Fruit fly (Drosophila melanogaster): ENCODE measurements around the gene CG42521.

Gene CG42521

dm6 chr3L:10659993-10660743 is 36.8 kb upstream of the CG42521 start (continued):
- TF ChIP-seq tin (GFP tag; optimal IDR thresholded peaks at IDR 0.05) (no peak), CG8089 (GFP tag; optimal IDR thresholded peaks at IDR 0.05) (no peak), fd3F (GFP tag; optimal IDR thresholded peaks at IDR 0.05) (no peak), chm (GFP tag; IDR thresholded peaks at IDR 0.05) (no peak), kni (GFP tag; optimal IDR thresholded peaks at IDR 0.05) (peak; percentile 17), HLH3B (GFP tag; IDR thresholded peaks at IDR 0.05) (no peak), CG1647 (GFP tag; optimal IDR thresholded peaks at IDR 0.05) (no peak), cas (GFP tag; IDR thresholded peaks at IDR 0.05) (no peak), CG12391 (tag; optimal IDR thresholded peaks at IDR 0.05) (peak; percentile 50), CG1529 (GFP tag; optimal IDR thresholded peaks at IDR 0.05) (no peak), Hsf (GFP tag; optimal IDR thresholded peaks at IDR 0.05) (no peak), Atf3 (GFP tag; optimal IDR thresholded peaks at IDR 0.05) (no peak), dpn (GFP tag; optimal IDR thresholded peaks at IDR 0.05) (no peak), tx (GFP tag; optimal IDR thresholded peaks at IDR 0.05) (no peak), Fer2 (tag; optimal IDR thresholded peaks at IDR 0.05) (no peak), gem (tag; optimal IDR thresholded peaks at IDR 0.05) (peak; percentile 52), dan (GFP tag; IDR thresholded peaks at IDR 0.05) (no peak), crp (GFP tag; optimal IDR thresholded peaks at IDR 0.05) (no peak), CG4617 (GFP tag; optimal IDR thresholded peaks at IDR 0.05; ENCODE audit: borderline replicate concordance) (no peak), MTF-1 (GFP tag; optimal IDR thresholded peaks at IDR 0.05; ENCODE audit: borderline replicate concordance) (no peak), CG1233 (GFP tag; optimal IDR thresholded peaks at IDR 0.05) (no peak), CG7928 (GFP tag; optimal IDR thresholded peaks at IDR 0.05) (no peak), CG2889 (GFP tag; IDR thresholded peaks at IDR 0.05) (no peak), twi (tag; optimal IDR thresholded peaks at IDR 0.05) (peak; percentile 64), row (GFP tag; IDR thresholded peaks at IDR 0.05) (peak; percentile 32; the same call in 1 of the 3 replicates), CG17359 (tag; optimal IDR thresholded peaks at IDR 0.05) (no peak), B-H1 (GFP tag; IDR thresholded peaks at IDR 0.05) (no peak), CG11723 (GFP tag; optimal IDR thresholded peaks at IDR 0.05) (no peak), CG1792 (GFP tag; optimal IDR thresholded peaks at IDR 0.05) (no peak), Antp (GFP tag; optimal IDR thresholded peaks at IDR 0.05) (no peak), CG1832 (GFP tag; optimal IDR thresholded peaks at IDR 0.05) (peak; percentile 51), az2 (GFP tag; optimal IDR thresholded peaks at IDR 0.05) (no peak), CG4854 (GFP tag; optimal IDR thresholded peaks at IDR 0.05) (no peak), hb (GFP tag; IDR thresholded peaks at IDR 0.05; ENCODE audit: partially characterized antibody) (no peak), CG10209 (GFP tag; optimal IDR thresholded peaks at IDR 0.05) (no peak)

DNA sequence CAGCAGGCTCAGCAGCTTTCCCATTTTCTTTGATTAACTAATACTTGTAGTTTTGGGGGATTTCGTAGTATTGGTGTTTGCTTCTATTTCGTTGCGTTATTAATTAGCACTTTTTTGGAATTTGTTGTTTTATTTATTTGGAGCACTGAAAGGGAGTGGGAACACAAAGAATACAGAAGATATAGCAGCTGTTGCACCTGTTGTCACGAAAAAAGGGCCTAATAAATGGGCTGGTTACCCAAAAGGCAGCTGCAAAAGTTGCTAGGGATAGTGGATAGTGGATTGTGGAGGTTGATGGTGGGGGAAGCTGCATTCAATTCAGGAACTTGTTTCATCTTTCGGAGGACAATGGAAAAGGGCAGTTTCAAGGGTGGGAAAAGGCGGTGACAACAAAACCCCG is 36.1 kb upstream of the CG42521 start:
- TF ChIP-seq CG17361 (GFP tag; IDR thresholded peaks at IDR 0.05): 0 out of 3 replicates have a peak, but pooled peaks have one; percentile 7
- TF ChIP-seq onecut (GFP tag; IDR thresholded peaks at IDR 0.05): no peak
- TF ChIP-seq da (GFP tag; optimal IDR thresholded peaks at IDR 0.05): peak; percentile 1
- peak; percentile 57 for TF ChIP-seq nau (GFP tag; optimal IDR thresholded peaks at IDR 0.05)
- TF ChIP-seq jing (GFP tag; optimal IDR thresholded peaks at IDR 0.05): no peak
- TF ChIP-seq Deaf1 (tag; optimal IDR thresholded peaks at IDR 0.05): no peak
- 0 out of 2 replicates have a peak, but pooled peaks have one; percentile 11 for TF ChIP-seq Nf-YA (GFP tag; IDR thresholded peaks at IDR 0.05)
- no peak for TF ChIP-seq CG10979 (tag; optimal IDR thresholded peaks at IDR 0.05)
- TF ChIP-seq chinmo (GFP tag; IDR thresholded peaks at IDR 0.05; ENCODE audit: partially characterized antibody): no peak
- 0 out of 2 replicates have a peak, but pooled peaks have one; percentile 10 for TF ChIP-seq ranshi (GFP tag; IDR thresholded peaks at IDR 0.05)
- no peak for TF ChIP-seq tll (GFP tag; optimal IDR thresholded peaks at IDR 0.05)
- peak; percentile 29 for TF ChIP-seq Med (GFP tag)
- peak; percentile 91 for TF ChIP-seq ac (GFP tag; optimal IDR thresholded peaks at IDR 0.05)
- TF ChIP-seq zfh1 (GFP tag; IDR thresholded peaks at IDR 0.05): peak; percentile 5; the same call in 1 of the 3 replicates
- peak; percentile 19 for TF ChIP-seq sens (GFP tag)
- no peak for TF ChIP-seq CG11695 (GFP tag; IDR thresholded peaks at IDR 0.05)
- no peak for TF ChIP-seq NK7.1 (GFP tag; optimal IDR thresholded peaks at IDR 0.05)
